Worm (Caenorhabditis elegans) whole organism, dauer: Measurements from ENCODE around the gene syx-16.

Experiments used
- unc-62 ChIP-seq: sonication (generic microtip); optimal IDR thresholded peaks from 2 replicates; lab custom pipeline; 2017; ENCODE audit warnings: missing biosample characterization, missing genetic modification reagents, missing genetic modification characterization

The syx-16 gene

ce11 chrIII:5158674-5159073, 50.2 kb downstream of the syx-16 start, which contains the start of gene oxy-4:
TSS of gene oxy-4 (minus strand) at chrIII:5158774.
- TF ChIP-seq unc-62 (GFP tag; lab: Kevin White, UChicago): no peak
